Fruit fly (Drosophila melanogaster) whole organism: ENCODE results near the gene CNMaR.

Source experiments
- CG8478 ChIP-seq: fragments of >200 bp; optimal IDR thresholded peaks from 2 replicates; lab custom pipeline; 2018; ENCODE audit warnings: inconsistent platforms
- Dll ChIP-seq: fragments of >200 bp; optimal IDR thresholded peaks from 2 replicates; lab custom pipeline; 2017
- EcR ChIP-seq, 2 experiments: fragments of >200 bp; optimal IDR thresholded peaks; 2 replicates each; lab custom pipeline; 2017; ENCODE audit warnings: missing biosample characterization in 2 of 2, missing genetic modification characterization in 2 of 2, missing genetic modification reagents in 2 of 2
- pan ChIP-seq: fragments of >200 bp; optimal IDR thresholded peaks from 2 replicates; lab custom pipeline; 2017
- psq ChIP-seq: fragments of >200 bp; optimal IDR thresholded peaks from 2 replicates; lab custom pipeline; 2017
- usp ChIP-seq: fragments of >200 bp; optimal IDR thresholded peaks from 2 replicates; lab custom pipeline; 2017; ENCODE audit warnings: missing biosample characterization, missing genetic modification characterization, mixed read lengths

Gene CNMaR

DNA sequence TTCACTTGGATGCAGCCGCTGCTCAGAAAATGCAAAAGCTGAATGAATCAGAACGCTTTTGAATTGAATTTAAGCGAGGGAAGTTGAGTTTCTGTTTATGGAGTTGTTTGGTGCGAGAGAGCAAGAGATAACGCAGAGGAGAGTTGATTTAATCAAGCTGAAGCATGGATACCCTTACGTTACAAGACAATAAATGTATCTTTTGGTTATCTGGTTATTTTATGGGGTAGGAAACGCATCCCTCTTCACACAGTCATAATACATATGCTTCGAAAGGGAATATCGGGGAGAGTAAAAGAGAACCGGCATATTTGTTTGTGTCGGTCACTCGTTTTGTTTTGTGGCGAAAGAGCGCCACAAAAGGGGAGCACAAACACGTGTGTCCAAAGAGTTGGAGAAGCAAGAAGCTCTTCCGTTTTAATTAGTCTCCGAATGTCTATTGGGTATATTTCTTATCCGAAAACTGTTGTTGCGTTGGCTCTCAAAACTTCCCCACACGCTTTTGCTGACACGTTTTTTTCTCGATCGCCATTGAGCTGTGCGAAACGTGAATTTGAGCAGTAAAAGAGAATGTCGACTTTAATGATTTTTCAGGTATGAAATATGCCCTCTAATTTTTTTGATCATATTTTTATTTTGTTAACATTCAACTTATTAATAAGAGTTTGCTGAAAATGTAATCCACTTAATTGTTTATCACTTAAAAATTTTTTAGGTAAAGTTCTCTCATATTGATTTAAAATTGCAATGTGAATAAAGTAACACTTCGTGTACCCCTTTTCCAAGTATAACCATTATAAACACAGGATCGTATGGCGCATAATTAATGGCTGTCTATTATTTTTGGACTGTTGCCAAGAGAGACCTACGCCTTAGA is 53.0 kb downstream of the CNMaR start, which contains the start of gene Prps:
Gene Prps (minus strand): TSS at position 51 of the 877 bp plus-strand sequence.
- no peak for TF ChIP-seq psq (lab: Kevin White, UChicago)
- peak; percentile 45 for TF ChIP-seq Dll (lab: Kevin White, UChicago)

- TF ChIP-seq Dll (lab: Kevin White, UChicago): no peak
- TF ChIP-seq EcR (GFP tag; optimal IDR thresholded peaks at IDR 0.05; lab: Kevin White, UChicago): no peak
- no peak for TF ChIP-seq psq (lab: Kevin White, UChicago)
- no peak for TF ChIP-seq CG8478
- no peak for TF ChIP-seq usp (GFP tag; lab: Kevin White, UChicago)
- TF ChIP-seq pan (lab: Kevin White, UChicago): no peak
These were observed 53.6 kb downstream of the CNMaR start for dm6 chr3L:9697527-9697883.

DNA sequence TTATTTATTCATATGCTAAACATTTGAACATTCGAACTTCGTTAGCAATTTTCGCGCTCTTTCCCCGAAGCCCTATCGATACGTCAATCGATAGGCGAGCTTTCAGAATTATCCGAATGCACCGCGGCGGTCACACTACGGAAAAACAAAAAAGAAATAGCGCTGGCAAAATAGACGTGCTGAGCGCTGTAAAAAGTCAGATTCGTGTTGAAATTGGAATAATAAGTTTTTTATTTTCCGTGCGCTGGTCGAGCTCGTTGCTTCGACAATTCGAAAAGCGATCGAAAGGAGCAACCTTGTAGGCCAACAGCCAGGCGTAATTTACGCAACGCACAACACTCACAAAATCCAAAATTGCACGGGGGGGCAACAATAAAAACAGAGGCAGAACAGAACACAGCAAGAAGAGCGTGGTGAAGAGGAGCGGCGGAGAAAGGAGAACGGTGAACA is 54.3 kb downstream of the CNMaR start, which contains the start of gene Ubc4:
Gene Ubc4 (plus strand): TSS at position 144 of the 450 bp plus-strand sequence.
- TF ChIP-seq Dll (lab: Kevin White, UChicago) (no peak), EcR (GFP tag; optimal IDR thresholded peaks at IDR 0.05; lab: Kevin White, UChicago) (no peak)

- no peak for TF ChIP-seq usp (GFP tag; lab: Kevin White, UChicago)
- TF ChIP-seq pan (lab: Kevin White, UChicago): no peak
- no peak for TF ChIP-seq CG8478
- TF ChIP-seq psq (lab: Kevin White, UChicago): no peak
- no peak for TF ChIP-seq Dll (lab: Kevin White, UChicago)
- no peak for TF ChIP-seq EcR (GFP tag; optimal IDR thresholded peaks at IDR 0.05; lab: Kevin White, UChicago)
These were observed 59.6 kb downstream of the CNMaR start, which contains the start of gene CG6761 for dm6 chr3L:9703495-9703894. Gene CG6761, minus strand, starts transcription at chr3L:9703595.

- TF ChIP-seq EcR (GFP tag; optimal IDR thresholded peaks at IDR 0.05; lab: Kevin White, UChicago) (no peak), pan (lab: Kevin White, UChicago) (no peak), psq (lab: Kevin White, UChicago) (no peak), usp (GFP tag; lab: Kevin White, UChicago) (no peak), CG8478 (no peak), Dll (lab: Kevin White, UChicago) (no peak)
These were observed 60.3 kb downstream of the CNMaR start, which contains the start of gene CG16711 for dm6 chr3L:9704162-9704748. Gene CG16711, plus strand, starts transcription at chr3L:9704331.

dm6 chr3L:9705591-9705990 is 61.7 kb downstream of the CNMaR start:
- TF ChIP-seq psq (lab: Kevin White, UChicago) (no peak), pan (lab: Kevin White, UChicago) (no peak), EcR (GFP tag; optimal IDR thresholded peaks at IDR 0.05; lab: Kevin White, UChicago) (no peak), usp (GFP tag; lab: Kevin White, UChicago) (no peak), Dll (lab: Kevin White, UChicago) (no peak), CG8478 (no peak)

- TF ChIP-seq CG8478 (no peak), EcR (GFP tag; optimal IDR thresholded peaks at IDR 0.05; lab: Kevin White, UChicago) (no peak), psq (lab: Kevin White, UChicago) (no peak), pan (lab: Kevin White, UChicago) (no peak), usp (GFP tag; lab: Kevin White, UChicago) (no peak), Dll (lab: Kevin White, UChicago) (no peak)
These were observed 64.9 kb downstream of the CNMaR start for dm6 chr3L:9708797-9709196.
